Fruit fly (Drosophila melanogaster) whole organism, embryonic: ENCODE data around the gene CG10035.

ENCODE experiments used
- ATbp ChIP-seq: fragments of 200-800 bp; sonication (Bioruptor generic); optimal IDR thresholded peaks from 2 replicates; lab custom pipeline; 2017; ENCODE audit warnings: missing biosample characterization, mild to moderate bottlenecking, missing genetic modification characterization, missing genetic modification reagents
- BEAF-32 ChIP-seq: fragments of 200-800 bp; sonication (Bioruptor generic); optimal IDR thresholded peaks from 3 replicates; lab custom pipeline; 2017; ENCODE audit warnings: missing biosample characterization, missing genetic modification characterization, mild to moderate bottlenecking, moderate library complexity, missing genetic modification reagents
- Bdp1 ChIP-seq: fragments of 200-800 bp; sonication (Bioruptor generic); optimal IDR thresholded peaks from 3 replicates; lab custom pipeline; 2016; ENCODE audit warnings: missing biosample characterization, missing genetic modification characterization
- CG10462 ChIP-seq: fragments of 200-800 bp; sonication (Bioruptor generic); optimal IDR thresholded peaks from 2 replicates; lab custom pipeline; 2016; ENCODE audit warnings: missing biosample characterization, missing genetic modification characterization
- CG10979 ChIP-seq: fragments of 200-800 bp; sonication (Bioruptor generic); optimal IDR thresholded peaks from 2 replicates; lab custom pipeline; 2018; ENCODE audit warnings: missing biosample characterization, mild to moderate bottlenecking, missing genetic modification characterization, moderate library complexity
- CG11398 ChIP-seq: fragments of 200-800 bp; sonication (Bioruptor generic); optimal IDR thresholded peaks from 2 replicates; lab custom pipeline; 2016; ENCODE audit warnings: missing biosample characterization, missing genetic modification characterization
- CG14710 ChIP-seq: fragments of 200-800 bp; sonication (Bioruptor generic); optimal IDR thresholded peaks from 3 replicates; lab custom pipeline; 2019; ENCODE audit warnings: missing biosample characterization, mild to moderate bottlenecking, missing genetic modification characterization, moderate library complexity
- CG15601 ChIP-seq: fragments of 200-800 bp; sonication (Bioruptor generic); optimal IDR thresholded peaks from 3 replicates; lab custom pipeline; 2019; ENCODE audit warnings: missing biosample characterization, mild to moderate bottlenecking, missing genetic modification characterization, moderate library complexity
- CG2116 ChIP-seq: fragments of 200-800 bp; sonication (Bioruptor generic); optimal IDR thresholded peaks from 3 replicates; lab custom pipeline; 2018; ENCODE audit warnings: missing biosample characterization, mild to moderate bottlenecking, missing genetic modification characterization
- CG2712 ChIP-seq: fragments of 200-800 bp; optimal IDR thresholded peaks from 3 replicates; lab custom pipeline; 2019; ENCODE audit warnings: missing biosample characterization, mild to moderate bottlenecking, missing genetic modification characterization, moderate library complexity
- CG31388 ChIP-seq: fragments of 200-800 bp; sonication (Bioruptor generic); optimal IDR thresholded peaks from 2 replicates; lab custom pipeline; 2016; ENCODE audit warnings: missing biosample characterization, missing genetic modification characterization
- CG31441 ChIP-seq: fragments of 200-800 bp; sonication (Bioruptor generic); IDR thresholded peaks from 2 replicates; pipeline ENCODE4 v1.3.6; 2022; ENCODE audit warnings: missing biosample characterization, missing genetic modification characterization
- CG34376 ChIP-seq: fragments of 200-800 bp; sonication (Bioruptor generic); optimal IDR thresholded peaks from 2 replicates; lab custom pipeline; 2018; ENCODE audit warnings: missing biosample characterization, mild to moderate bottlenecking, missing genetic modification characterization
- CG5953 ChIP-seq: fragments of 200-800 bp; sonication (Bioruptor generic); IDR thresholded peaks from 2 replicates; pipeline ENCODE4 v1.3.6; 2022; ENCODE audit warnings: missing biosample characterization, missing genetic modification characterization
- CG6765 ChIP-seq: fragments of 200-800 bp; sonication (Bioruptor generic); optimal IDR thresholded peaks from 3 replicates; lab custom pipeline; 2017; ENCODE audit warnings: missing biosample characterization, mild to moderate bottlenecking, missing genetic modification characterization
- CG6813 ChIP-seq: fragments of 200-800 bp; sonication (Bioruptor generic); optimal IDR thresholded peaks from 2 replicates; lab custom pipeline; 2017; ENCODE audit warnings: missing biosample characterization, missing genetic modification characterization, mild to moderate bottlenecking, moderate library complexity, missing genetic modification reagents
- CG9817 ChIP-seq: fragments of 200-800 bp; sonication (Bioruptor generic); optimal IDR thresholded peaks from 2 replicates; lab custom pipeline; 2018; ENCODE audit warnings: missing biosample characterization, mild to moderate bottlenecking, missing genetic modification characterization, moderate library complexity
- CTCF ChIP-seq: fragments of 200-800 bp; sonication (Bioruptor generic); optimal IDR thresholded peaks from 2 replicates; lab custom pipeline; 2017; ENCODE audit warnings: missing biosample characterization, mild to moderate bottlenecking, missing genetic modification characterization, moderate library complexity
- D19B ChIP-seq: fragments of 200-800 bp; sonication (Bioruptor generic); optimal IDR thresholded peaks from 2 replicates; lab custom pipeline; 2017; ENCODE audit warnings: missing biosample characterization, mild to moderate bottlenecking, missing genetic modification characterization
- ERR ChIP-seq: fragments of 200-800 bp; sonication (Bioruptor generic); optimal IDR thresholded peaks from 2 replicates; lab custom pipeline; 2016; ENCODE audit warnings: missing biosample characterization, missing genetic modification characterization
- H2.0 ChIP-seq: fragments of 200-800 bp; sonication (Bioruptor generic); IDR thresholded peaks from 2 replicates; pipeline ENCODE4 v1.3.6; 2022; ENCODE audit warnings: missing biosample characterization, missing genetic modification characterization
- Kr ChIP-seq: fragments of 200-800 bp; sonication (Bioruptor generic); optimal IDR thresholded peaks from 2 replicates; lab custom pipeline; 2017; ENCODE audit warnings: missing biosample characterization, mild to moderate bottlenecking, missing genetic modification characterization
- Mad ChIP-seq: fragments of 200-800 bp; sonication (Bioruptor generic); optimal IDR thresholded peaks from 2 replicates; lab custom pipeline; 2016; ENCODE audit warnings: missing biosample characterization, missing genetic modification characterization
- Oaz ChIP-seq: fragments of 200-800 bp; sonication (Bioruptor generic); IDR thresholded peaks from 2 replicates; pipeline ENCODE4 v1.3.6; 2022; ENCODE audit warnings: missing biosample characterization, missing genetic modification characterization
- PHDP ChIP-seq: fragments of 200-800 bp; sonication (Bioruptor generic); optimal IDR thresholded peaks from 3 replicates; lab custom pipeline; 2018; ENCODE audit warnings: missing biosample characterization, mild to moderate bottlenecking, missing genetic modification characterization, moderate library complexity
- Scr ChIP-seq: fragments of 200-800 bp; sonication (Bioruptor generic); IDR thresholded peaks from 2 replicates; pipeline ENCODE4 v1.3.6; 2022; ENCODE audit warnings: missing biosample characterization, missing genetic modification characterization; ENCODE audit not compliant: partially characterized antibody
- Trl ChIP-seq, 3 experiments: fragments of >200 bp in 2 of 3; fragments of 200-800 bp in 1 of 3; sonication (Bioruptor generic) in 1 of 3; optimal IDR thresholded peaks; 2 replicates in 1 of 3; 3 replicates in 2 of 3; lab custom pipeline; 2016 to 2017; ENCODE audit warnings: missing biosample characterization in 1 of 3, missing genetic modification characterization in 1 of 3
- YL-1 ChIP-seq: fragments of 200-800 bp; sonication (Bioruptor generic); optimal IDR thresholded peaks from 3 replicates; lab custom pipeline; 2017; ENCODE audit warnings: missing biosample characterization, mild to moderate bottlenecking, missing genetic modification characterization
- ab ChIP-seq: fragments of 200-800 bp; sonication (Bioruptor generic); optimal IDR thresholded peaks from 2 replicates; lab custom pipeline; 2016; ENCODE audit warnings: missing biosample characterization, missing genetic modification characterization
- ac ChIP-seq: fragments of 200-800 bp; sonication (Bioruptor generic); optimal IDR thresholded peaks from 3 replicates; lab custom pipeline; 2017; ENCODE audit warnings: missing biosample characterization, mild to moderate bottlenecking, missing genetic modification characterization
- ase ChIP-seq: fragments of 200-800 bp; sonication (Bioruptor generic); IDR thresholded peaks from 3 replicates; pipeline ENCODE4 v1.3.6; 2022; ENCODE audit warnings: missing biosample characterization, missing genetic modification characterization
- cad ChIP-seq: fragments of >200 bp; optimal IDR thresholded peaks from 2 replicates; lab custom pipeline; 2017; ENCODE audit warnings: missing biosample characterization, missing genetic modification characterization
- crol ChIP-seq: fragments of 200-800 bp; sonication (Bioruptor generic); IDR thresholded peaks from 2 replicates; pipeline ENCODE4 v1.3.6; 2022; ENCODE audit warnings: missing biosample characterization, missing genetic modification characterization
- exex ChIP-seq: fragments of 200-800 bp; sonication (Bioruptor generic); optimal IDR thresholded peaks from 4 replicates; lab custom pipeline; 2018; ENCODE audit warnings: missing biosample characterization, mild to moderate bottlenecking, missing genetic modification characterization, moderate library complexity
- fru ChIP-seq: fragments of >200 bp; optimal IDR thresholded peaks from 2 replicates; lab custom pipeline; 2017
- fu2 ChIP-seq: fragments of 200-800 bp; sonication (Bioruptor generic); optimal IDR thresholded peaks from 2 replicates; lab custom pipeline; 2016; ENCODE audit warnings: missing biosample characterization, missing genetic modification characterization
- gem ChIP-seq: fragments of 200-800 bp; sonication (Bioruptor generic); optimal IDR thresholded peaks from 2 replicates; lab custom pipeline; 2019; ENCODE audit warnings: missing biosample characterization, mild to moderate bottlenecking, missing genetic modification characterization, moderate library complexity
- grn ChIP-seq: fragments of 200-800 bp; sonication (Bioruptor generic); optimal IDR thresholded peaks from 3 replicates; lab custom pipeline; 2017; ENCODE audit warnings: missing biosample characterization, missing genetic modification characterization
- hbn ChIP-seq: fragments of 200-800 bp; sonication (Bioruptor generic); IDR thresholded peaks from 2 replicates; pipeline ENCODE4 v1.3.6; 2022; ENCODE audit warnings: missing biosample characterization, missing genetic modification characterization; ENCODE audit not compliant: partially characterized antibody
- kah ChIP-seq: fragments of 200-800 bp; sonication (Bioruptor generic); optimal IDR thresholded peaks from 2 replicates; lab custom pipeline; 2018; ENCODE audit warnings: missing biosample characterization, mild to moderate bottlenecking, missing genetic modification characterization
- klu ChIP-seq: fragments of 200-800 bp; sonication (Bioruptor generic); IDR thresholded peaks from 2 replicates; pipeline ENCODE4 v1.3.6; 2022; ENCODE audit warnings: missing biosample characterization, missing genetic modification characterization
- lmd ChIP-seq: fragments of 200-800 bp; sonication (Bioruptor generic); IDR thresholded peaks from 2 replicates; pipeline ENCODE4 v1.3.6; 2022; ENCODE audit warnings: missing biosample characterization, missing genetic modification characterization
- mam ChIP-seq: fragments of 200-800 bp; sonication (Bioruptor generic); optimal IDR thresholded peaks from 3 replicates; lab custom pipeline; 2016; ENCODE audit warnings: missing biosample characterization, missing genetic modification characterization
- mirr ChIP-seq: fragments of 200-800 bp; sonication (Bioruptor generic); optimal IDR thresholded peaks from 3 replicates; lab custom pipeline; 2018; ENCODE audit warnings: missing biosample characterization, mild to moderate bottlenecking, missing genetic modification characterization
- pfk ChIP-seq: fragments of 200-800 bp; sonication (Bioruptor generic); optimal IDR thresholded peaks from 2 replicates; lab custom pipeline; 2018; ENCODE audit warnings: missing biosample characterization, mild to moderate bottlenecking, missing genetic modification characterization, moderate library complexity
- phol ChIP-seq: fragments of 200-800 bp; sonication (Bioruptor generic); optimal IDR thresholded peaks from 3 replicates; lab custom pipeline; 2018; ENCODE audit warnings: missing biosample characterization, mild to moderate bottlenecking, missing genetic modification characterization, moderate library complexity
- row ChIP-seq: fragments of 200-800 bp; sonication (Bioruptor generic); IDR thresholded peaks from 3 replicates; pipeline ENCODE4 v1.3.6; 2022; ENCODE audit warnings: missing biosample characterization, missing genetic modification characterization
- slbo ChIP-seq: fragments of 200-800 bp; sonication (Bioruptor generic); IDR thresholded peaks from 2 replicates; pipeline ENCODE4 v1.3.6; 2022; ENCODE audit warnings: missing biosample characterization, missing genetic modification characterization
- sug ChIP-seq: fragments of 200-800 bp; optimal IDR thresholded peaks from 2 replicates; lab custom pipeline; 2019; ENCODE audit warnings: missing biosample characterization, mild to moderate bottlenecking, missing genetic modification characterization, moderate library complexity
- tna ChIP-seq: fragments of 200-800 bp; sonication (Bioruptor generic); IDR thresholded peaks from 2 replicates; pipeline ENCODE4 v1.3.6; 2022; ENCODE audit warnings: missing biosample characterization, missing genetic modification characterization; ENCODE audit not compliant: partially characterized antibody
- toy ChIP-seq: fragments of 200-800 bp; sonication (Bioruptor generic); IDR thresholded peaks from 2 replicates; pipeline ENCODE4 v1.3.6; 2022; ENCODE audit warnings: missing biosample characterization, missing genetic modification characterization
- twi ChIP-seq: fragments of 200-800 bp; optimal IDR thresholded peaks from 2 replicates; lab custom pipeline; 2019; ENCODE audit warnings: missing biosample characterization, mild to moderate bottlenecking, missing genetic modification characterization, moderate library complexity

CG10035 gene

DNA sequence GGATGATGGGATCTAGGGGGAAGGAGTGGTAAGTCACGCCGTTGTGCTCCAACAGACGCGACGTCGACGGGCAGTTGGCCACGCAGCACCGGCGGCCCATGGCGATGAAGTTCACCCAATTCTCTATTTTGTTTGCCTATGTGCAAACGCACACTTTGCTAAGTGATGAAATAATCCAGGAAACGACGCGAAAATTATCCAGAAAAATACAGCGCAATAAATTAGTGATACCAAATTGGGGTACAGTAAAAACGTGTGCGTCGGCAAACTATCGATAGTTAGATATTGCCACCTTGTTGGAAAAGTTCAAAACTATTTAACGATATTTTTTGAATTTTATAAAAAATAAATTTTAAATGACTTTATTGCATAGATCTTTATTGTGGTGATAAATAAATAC is 26.4 kb downstream of the CG10035 start, which contains the start of gene MBD-R2 (continued):
- peak; percentile 0 for TF ChIP-seq sug (tag; lab: Kevin White, UChicago)
- TF ChIP-seq ac: no peak
- no peak for TF ChIP-seq Kr (GFP tag; lab: Kevin White, UChicago)
- no peak for TF ChIP-seq exex
- peak; percentile 82 for TF ChIP-seq BEAF-32
- TF ChIP-seq crol: peak; percentile 89
- no peak for TF ChIP-seq cad (GFP tag; lab: Kevin White, UChicago)
- TF ChIP-seq CG31441: peak; percentile 25; the same call in 1 of the 2 replicates
- TF ChIP-seq kah: no peak
- TF ChIP-seq ERR (GFP tag; lab: Kevin White, UChicago): no peak
- TF ChIP-seq phol (tag; lab: Kevin White, UChicago): peak; percentile 20
- TF ChIP-seq CG2712: peak; percentile 38
- TF ChIP-seq lmd (GFP tag; lab: Robert Waterston, UW): no peak
- no peak for TF ChIP-seq CG9817 (tag; lab: Kevin White, UChicago)
- no peak for TF ChIP-seq slbo
- no peak for TF ChIP-seq CG5953 (GFP tag; lab: Robert Waterston, UW)
- no peak for TF ChIP-seq CG10979 (tag; lab: Kevin White, UChicago)
- TF ChIP-seq Trl (optimal IDR thresholded peaks at IDR 0.05; lab: Kevin White, UChicago): no peak
- TF ChIP-seq Trl (GFP tag; optimal IDR thresholded peaks at IDR 0.05; lab: Kevin White, UChicago): no peak
- TF ChIP-seq H2.0 (GFP tag; lab: Robert Waterston, UW): no peak
- TF ChIP-seq CG11398 (GFP tag; lab: Kevin White, UChicago): no peak
- no peak for TF ChIP-seq klu (GFP tag; lab: Robert Waterston, UW)
- TF ChIP-seq CG15601: no peak
- TF ChIP-seq CG6765 (GFP tag; lab: Kevin White, UChicago): no peak
- no peak for TF ChIP-seq mirr (GFP tag; lab: Kevin White, UChicago)
- TF ChIP-seq tna: peak; percentile 28; the same call in 1 of the 2 replicates
- no peak for TF ChIP-seq D19B (GFP tag; lab: Kevin White, UChicago)
- peak; percentile 69 for TF ChIP-seq row (GFP tag; lab: Robert Waterston, UW)
- TF ChIP-seq mam (GFP tag; lab: Kevin White, UChicago): no peak
- TF ChIP-seq CG31388 (GFP tag; lab: Kevin White, UChicago): no peak
- no peak for TF ChIP-seq pfk (GFP tag; lab: Kevin White, UChicago)
- TF ChIP-seq Mad (GFP tag; lab: Kevin White, UChicago): no peak
- TF ChIP-seq fru (lab: Kevin White, UChicago): no peak
- no peak for TF ChIP-seq grn (GFP tag; lab: Kevin White, UChicago)
- no peak for TF ChIP-seq ase (GFP tag; lab: Robert Waterston, UW)
- peak; percentile 52 for TF ChIP-seq CTCF
- TF ChIP-seq Scr (GFP tag; lab: Robert Waterston, UW): peak; percentile 76
- peak; percentile 87 for TF ChIP-seq YL-1
- TF ChIP-seq PHDP: peak; percentile 11
- no peak for TF ChIP-seq toy (GFP tag; lab: Robert Waterston, UW)
- no peak for TF ChIP-seq ATbp (GFP tag; lab: Kevin White, UChicago)
- peak; percentile 46 for TF ChIP-seq CG14710 (tag; lab: Kevin White, UChicago)
- TF ChIP-seq CG10462 (GFP tag; lab: Kevin White, UChicago): no peak
- TF ChIP-seq twi (tag; lab: Kevin White, UChicago): no peak
- no peak for TF ChIP-seq Bdp1 (GFP tag; lab: Kevin White, UChicago)
- TF ChIP-seq hbn (GFP tag; lab: Robert Waterston, UW): peak; percentile 71
- peak; percentile 22 for TF ChIP-seq gem
- TF ChIP-seq CG6813 (GFP tag; lab: Kevin White, UChicago): no peak
- TF ChIP-seq CG2116 (GFP tag; lab: Kevin White, UChicago): peak; percentile 60
- no peak for TF ChIP-seq fu2
- no peak for TF ChIP-seq Oaz (GFP tag; lab: Robert Waterston, UW)
- TF ChIP-seq ab: no peak
- no peak for TF ChIP-seq CG34376 (GFP tag; lab: Kevin White, UChicago)
